In the genomic region with DNA sequence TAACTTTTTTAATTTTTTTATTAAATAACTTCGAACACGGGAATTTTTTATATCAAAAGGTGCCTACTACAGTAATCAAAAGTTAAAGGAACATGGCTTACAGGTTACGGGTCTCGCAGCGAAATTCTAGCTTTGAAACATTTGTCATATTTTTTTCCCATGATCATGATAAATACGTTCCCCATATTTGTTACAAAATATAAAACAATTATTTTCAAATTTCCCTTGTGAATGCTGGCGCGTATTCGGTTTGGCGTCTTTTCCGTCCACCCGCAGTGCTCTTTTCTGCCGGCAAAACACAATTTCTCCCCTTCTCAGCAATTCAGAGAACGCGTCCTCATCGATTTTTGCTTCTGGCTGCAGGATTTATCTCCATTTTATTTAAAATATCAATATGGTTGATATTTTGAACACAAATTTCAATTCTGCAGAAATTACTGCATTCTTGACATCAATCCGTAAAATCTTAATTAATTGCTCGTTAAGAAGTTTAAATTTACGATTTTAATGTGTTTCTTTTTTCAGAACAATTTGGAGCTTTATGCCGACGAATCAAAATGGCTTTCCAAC, we compare ENCODE assay signal across 6 worm cellular contexts.
TF ChIP-seq lines count a peak whose summit lies in the region.

A gene (plus strand): TSS at position 520 of the 570 bp plus-strand sequence.

TF ChIP-seq in whole organism, L1 larva, 84 proteins besides CTCF, POLR2A, EP300 and RAD21 (continued from another document and continues in another):
- TF ChIP-seq vab-15 (tag; optimal IDR thresholded peaks at IDR 0.05; lab: Kevin White, UChicago) (no peak), lir-3 (tag; optimal IDR thresholded peaks at IDR 0.05; lab: Kevin White, UChicago; ENCODE audit: poor library complexity) (no peak), lin-14 (GFP tag; optimal IDR thresholded peaks at IDR 0.05; lab: Kevin White, UChicago) (peak; percentile 75), fkh-10 (GFP tag; optimal IDR thresholded peaks at IDR 0.05; lab: Kevin White, UChicago) (peak; percentile 5), nhr-20 (tag; optimal IDR thresholded peaks at IDR 0.05; lab: Kevin White, UChicago) (peak; percentile 30), blmp-1 (tag; optimal IDR thresholded peaks at IDR 0.05; lab: Kevin White, UChicago) (no peak), isw-1 (GFP tag; IDR thresholded peaks at IDR 0.05; lab: Robert Waterston, UW) (peak; percentile 9; the same call in 1 of the 2 replicates), pag-3 (tag; optimal IDR thresholded peaks at IDR 0.05; lab: Kevin White, UChicago; ENCODE audit: borderline replicate concordance, insufficient read depth) (no peak), mab-9 (GFP tag; IDR thresholded peaks at IDR 0.05; lab: Robert Waterston, UW) (no peak), efl-3 (GFP tag; optimal IDR thresholded peaks at IDR 0.05; lab: Kevin White, UChicago) (no peak), nhr-84 (tag; optimal IDR thresholded peaks at IDR 0.05; lab: Kevin White, UChicago) (no peak), dpl-1 (GFP tag; optimal IDR thresholded peaks at IDR 0.05; lab: Kevin White, UChicago) (peak; percentile 60 to 83 (median 72)), lin-13 (GFP tag; optimal IDR thresholded peaks at IDR 0.05; lab: Kevin White, UChicago) (peak; percentile 49), fos-1 (tag; optimal IDR thresholded peaks at IDR 0.05; lab: Kevin White, UChicago) (no peak), nhr-85 (tag; lab: Kevin White, UChicago) (peak; percentile 19), Y116A8C.19 (tag; optimal IDR thresholded peaks at IDR 0.05; lab: Kevin White, UChicago; ENCODE audit: borderline replicate concordance) (no peak), sup-37 (GFP tag; optimal IDR thresholded peaks at IDR 0.05; lab: Kevin White, UChicago) (no peak), nhr-19 (GFP tag; conservative IDR thresholded peaks at IDR 0.05; lab: Robert Waterston, UW) (no peak), aha-1 (tag; optimal IDR thresholded peaks at IDR 0.05; lab: Kevin White, UChicago) (no peak), nhr-11 (tag; optimal IDR thresholded peaks at IDR 0.05; lab: Kevin White, UChicago) (no peak)

TF ChIP-seq in whole organism, L2 larva, 48 proteins besides CTCF, POLR2A, EP300 and RAD21 (continued from another document and continues in another):
- TF ChIP-seq egl-27 (tag; optimal IDR thresholded peaks at IDR 0.05; lab: Kevin White, UChicago) = no peak
- TF ChIP-seq ceh-82 (tag; optimal IDR thresholded peaks at IDR 0.05; lab: Kevin White, UChicago) = no peak
- TF ChIP-seq skn-1 (tag; optimal IDR thresholded peaks at IDR 0.05; lab: Kevin White, UChicago) = no peak
- TF ChIP-seq ztf-4 (tag; optimal IDR thresholded peaks at IDR 0.05; lab: Kevin White, UChicago) = no peak
- TF ChIP-seq ceh-16 (tag; optimal IDR thresholded peaks at IDR 0.05; lab: Kevin White, UChicago) = no peak
- TF ChIP-seq lin-13 (GFP tag; optimal IDR thresholded peaks at IDR 0.05; lab: Kevin White, UChicago) = no peak
- TF ChIP-seq mdl-1 (tag; optimal IDR thresholded peaks at IDR 0.05; lab: Kevin White, UChicago) = no peak
- TF ChIP-seq ama-1 (optimal IDR thresholded peaks at IDR 0.05; lab: Kevin White, UChicago) = no peak
- TF ChIP-seq lsy-2 (tag; optimal IDR thresholded peaks at IDR 0.05; lab: Kevin White, UChicago) = peak; percentile 23 to 88
- no peak for TF ChIP-seq nhr-10 (tag; optimal IDR thresholded peaks at IDR 0.05; lab: Kevin White, UChicago)
- TF ChIP-seq sma-9 (GFP tag; optimal IDR thresholded peaks at IDR 0.05; lab: Kevin White, UChicago) = no peak
- TF ChIP-seq sma-9 (tag; optimal IDR thresholded peaks at IDR 0.05; lab: Kevin White, UChicago) = no peak
- no peak for TF ChIP-seq nhr-12 (tag; optimal IDR thresholded peaks at IDR 0.05; lab: Kevin White, UChicago)
- TF ChIP-seq sem-4 (tag; optimal IDR thresholded peaks at IDR 0.05; lab: Kevin White, UChicago) = no peak
- TF ChIP-seq unc-55 (GFP tag; optimal IDR thresholded peaks at IDR 0.05; lab: Kevin White, UChicago) = peak; percentile 80
- TF ChIP-seq elt-1 (tag; optimal IDR thresholded peaks at IDR 0.05; lab: Kevin White, UChicago) = no peak
- no peak for TF ChIP-seq nhr-25 (tag; optimal IDR thresholded peaks at IDR 0.05; lab: Kevin White, UChicago)
- TF ChIP-seq ztf-11 (tag; optimal IDR thresholded peaks at IDR 0.05; lab: Kevin White, UChicago) = no peak
- TF ChIP-seq mab-5 (tag; optimal IDR thresholded peaks at IDR 0.05; lab: Kevin White, UChicago) = peak; percentile 43
- TF ChIP-seq elt-3 (tag; optimal IDR thresholded peaks at IDR 0.05; lab: Kevin White, UChicago) = no peak
- TF ChIP-seq R02D3.7 (tag; optimal IDR thresholded peaks at IDR 0.05; lab: Kevin White, UChicago) = no peak
- TF ChIP-seq unc-62 (GFP tag; optimal IDR thresholded peaks at IDR 0.05; lab: Kevin White, UChicago) = no peak
- TF ChIP-seq nhr-129 (tag; optimal IDR thresholded peaks at IDR 0.05; lab: Kevin White, UChicago) = peak; percentile 44

TF ChIP-seq in whole organism, L3 larva, 47 proteins besides CTCF, POLR2A, EP300 and RAD21 (continued from another document and continues in another):
- TF ChIP-seq fos-1 (tag; optimal IDR thresholded peaks at IDR 0.05; lab: Kevin White, UChicago) = no peak
- no peak for TF ChIP-seq fkh-10 (GFP tag; optimal IDR thresholded peaks at IDR 0.05; lab: Kevin White, UChicago)
- no peak for TF ChIP-seq jun-1 (tag; optimal IDR thresholded peaks at IDR 0.05; lab: Kevin White, UChicago)
- no peak for TF ChIP-seq nhr-43 (tag; optimal IDR thresholded peaks at IDR 0.05; lab: Kevin White, UChicago; ENCODE audit: poor library complexity, severe bottlenecking)
- no peak for TF ChIP-seq mdl-1 (tag; optimal IDR thresholded peaks at IDR 0.05; lab: Kevin White, UChicago)
- peak; percentile 71 for TF ChIP-seq lin-39 (tag; optimal IDR thresholded peaks at IDR 0.05; lab: Kevin White, UChicago)
- no peak for TF ChIP-seq nhr-77 (tag; optimal IDR thresholded peaks at IDR 0.05; lab: Kevin White, UChicago)
- TF ChIP-seq nfya-1 (tag; optimal IDR thresholded peaks at IDR 0.05; lab: Kevin White, UChicago; ENCODE audit: insufficient read depth) = peak; percentile 73
- TF ChIP-seq R02D3.7 (tag; optimal IDR thresholded peaks at IDR 0.05; lab: Kevin White, UChicago) = no peak
- no peak for TF ChIP-seq eor-1 (tag; optimal IDR thresholded peaks at IDR 0.05; lab: Kevin White, UChicago)
- TF ChIP-seq lin-15B (tag; optimal IDR thresholded peaks at IDR 0.05; lab: Kevin White, UChicago) = peak; percentile 70
- no peak for TF ChIP-seq nhr-25 (tag; optimal IDR thresholded peaks at IDR 0.05; lab: Kevin White, UChicago)
- no peak for TF ChIP-seq elt-1 (tag; optimal IDR thresholded peaks at IDR 0.05; lab: Kevin White, UChicago)
- TF ChIP-seq pqm-1 (tag; optimal IDR thresholded peaks at IDR 0.05; lab: Kevin White, UChicago) = no peak
- no peak for TF ChIP-seq lsy-12 (tag; optimal IDR thresholded peaks at IDR 0.05; lab: Kevin White, UChicago)
- TF ChIP-seq egl-27 (tag; optimal IDR thresholded peaks at IDR 0.05; lab: Kevin White, UChicago) = no peak
- no peak for TF ChIP-seq ceh-82 (tag; optimal IDR thresholded peaks at IDR 0.05; lab: Kevin White, UChicago)
- no peak for TF ChIP-seq nhr-67 (tag; optimal IDR thresholded peaks at IDR 0.05; lab: Kevin White, UChicago)
- TF ChIP-seq nhr-11 (tag; optimal IDR thresholded peaks at IDR 0.05; lab: Kevin White, UChicago) = no peak
- TF ChIP-seq nhr-12 (tag; optimal IDR thresholded peaks at IDR 0.05; lab: Kevin White, UChicago) = no peak
- no peak for TF ChIP-seq ZK546.5 (tag; optimal IDR thresholded peaks at IDR 0.05; lab: Kevin White, UChicago)
- no peak for TF ChIP-seq nhr-23 (tag; optimal IDR thresholded peaks at IDR 0.05; lab: Kevin White, UChicago)
- TF ChIP-seq pha-4 (tag; optimal IDR thresholded peaks at IDR 0.05; lab: Kevin White, UChicago) = peak; percentile 77

TF ChIP-seq in whole organism, L4 larva, 104 proteins besides CTCF, POLR2A, EP300 and RAD21 (continued from another document and continues in another):
- no peak for TF ChIP-seq zfp-3 (GFP tag; conservative IDR thresholded peaks at IDR 0.05; lab: Robert Waterston, UW)
- TF ChIP-seq ceh-44 (GFP tag; IDR thresholded peaks at IDR 0.05; lab: Robert Waterston, UW) = no peak
- TF ChIP-seq zip-2 (tag; optimal IDR thresholded peaks at IDR 0.05; lab: Kevin White, UChicago) = no peak
- TF ChIP-seq D1046.2 (GFP tag; IDR thresholded peaks at IDR 0.05; lab: Robert Waterston, UW) = no peak
- no peak for TF ChIP-seq nhr-48 (tag; optimal IDR thresholded peaks at IDR 0.05; lab: Kevin White, UChicago)
- TF ChIP-seq hmg-1.1 (GFP tag; IDR thresholded peaks at IDR 0.05; lab: Robert Waterston, UW) = 0 out of 2 replicates have a peak, but pooled peaks have one; percentile 43
- TF ChIP-seq vab-7 (GFP tag; IDR thresholded peaks at IDR 0.05; lab: Robert Waterston, UW) = peak; percentile 38; the same call in 1 of the 2 replicates
- no peak for TF ChIP-seq mxl-2 (GFP tag; conservative IDR thresholded peaks at IDR 0.05; lab: Robert Waterston, UW)
- TF ChIP-seq lsy-2 (tag; optimal IDR thresholded peaks at IDR 0.05; lab: Kevin White, UChicago) = peak in 1 of 2 experiments; percentile 91
- TF ChIP-seq ceh-20 (GFP tag; IDR thresholded peaks at IDR 0.05; lab: Robert Waterston, UW) = no peak
- no peak for TF ChIP-seq daf-16 (GFP tag; optimal IDR thresholded peaks at IDR 0.05; lab: Kevin White, UChicago)
- TF ChIP-seq daf-16 (tag; optimal IDR thresholded peaks at IDR 0.05; lab: Kevin White, UChicago) = peak; percentile 48
- peak; percentile 13 for TF ChIP-seq mxl-3 (GFP tag; optimal IDR thresholded peaks at IDR 0.05; lab: Kevin White, UChicago)
- TF ChIP-seq mes-2 (tag; optimal IDR thresholded peaks at IDR 0.05; lab: Kevin White, UChicago; ENCODE audit: poor library complexity, severe bottlenecking) = peak; percentile 70
- TF ChIP-seq F37D6.2 (tag; optimal IDR thresholded peaks at IDR 0.05; lab: Kevin White, UChicago) = peak; percentile 25
- no peak for TF ChIP-seq egl-43 (GFP tag; IDR thresholded peaks at IDR 0.05; lab: Robert Waterston, UW)
- peak; percentile 61 for TF ChIP-seq lin-38 (GFP tag; IDR thresholded peaks at IDR 0.05; lab: Robert Waterston, UW)
- TF ChIP-seq fos-1 (tag; optimal IDR thresholded peaks at IDR 0.05; lab: Kevin White, UChicago) = no peak
- peak; percentile 83 for TF ChIP-seq aha-1 (tag; lab: Kevin White, UChicago)
- TF ChIP-seq mdl-1 (tag; optimal IDR thresholded peaks at IDR 0.05; lab: Kevin White, UChicago) = peak in 1 of 2 experiments; percentile 16
- peak; percentile 13 for TF ChIP-seq nhr-28 (tag; optimal IDR thresholded peaks at IDR 0.05; lab: Kevin White, UChicago)
- TF ChIP-seq hif-1 (tag; optimal IDR thresholded peaks at IDR 0.05; lab: Kevin White, UChicago) = peak in 1 of 2 experiments; percentile 64

TF ChIP-seq in whole organism, mixed stage, embryonic, 35 proteins besides CTCF, POLR2A, EP300 and RAD21 (continued from another document):
- TF ChIP-seq nhr-2 (tag; optimal IDR thresholded peaks at IDR 0.05; lab: Kevin White, UChicago) (no peak), unc-120 (tag; optimal IDR thresholded peaks at IDR 0.05; lab: Kevin White, UChicago; ENCODE audit: poor library complexity, severe bottlenecking) (peak; percentile 30), nhr-12 (tag; optimal IDR thresholded peaks at IDR 0.05; lab: Kevin White, UChicago) (no peak), drap-1 (GFP tag; optimal IDR thresholded peaks at IDR 0.05; lab: Kevin White, UChicago) (no peak), unc-62 (GFP tag; optimal IDR thresholded peaks at IDR 0.05; lab: Kevin White, UChicago) (no peak), mab-5 (tag; optimal IDR thresholded peaks at IDR 0.05; lab: Kevin White, UChicago) (no peak), flh-1 (GFP tag; optimal IDR thresholded peaks at IDR 0.05; lab: Kevin White, UChicago) (no peak), nhr-28 (tag; optimal IDR thresholded peaks at IDR 0.05; lab: Kevin White, UChicago) (no peak), zip-8 (tag; optimal IDR thresholded peaks at IDR 0.05; lab: Kevin White, UChicago) (no peak), hlh-1 (tag; optimal IDR thresholded peaks at IDR 0.05; lab: Kevin White, UChicago) (no peak), blmp-1 (tag; optimal IDR thresholded peaks at IDR 0.05; lab: Kevin White, UChicago) (no peak), sem-2 (GFP tag; optimal IDR thresholded peaks at IDR 0.05; lab: Kevin White, UChicago) (no peak), cnd-1 (tag; optimal IDR thresholded peaks at IDR 0.05; lab: Kevin White, UChicago) (no peak), pha-4 (tag; optimal IDR thresholded peaks at IDR 0.05; lab: Kevin White, UChicago) (no peak), lsy-2 (tag; optimal IDR thresholded peaks at IDR 0.05; lab: Kevin White, UChicago) (peak; percentile 38), bed-3 (GFP tag; optimal IDR thresholded peaks at IDR 0.05; lab: Kevin White, UChicago) (no peak), nhr-76 (tag; optimal IDR thresholded peaks at IDR 0.05; lab: Kevin White, UChicago) (no peak)

TF ChIP-seq in whole organism, young adult, 124 proteins besides CTCF, POLR2A, EP300 and RAD21 (continued from another document):
- TF ChIP-seq madf-6 (GFP tag; IDR thresholded peaks at IDR 0.05; lab: Robert Waterston, UW) = peak; percentile 84
- TF ChIP-seq snpc-1.1 (tag; optimal IDR thresholded peaks at IDR 0.05; lab: Kevin White, UChicago; ENCODE audit: insufficient read depth) = peak; percentile 1
- TF ChIP-seq lir-1 (GFP tag; conservative IDR thresholded peaks at IDR 0.05; lab: Robert Waterston, UW) = no peak
- TF ChIP-seq mcd-1 (GFP tag; IDR thresholded peaks at IDR 0.05; lab: Robert Waterston, UW) = peak; percentile 60
- peak; percentile 1 for TF ChIP-seq hrde-1 (tag; optimal IDR thresholded peaks at IDR 0.05; lab: Kevin White, UChicago; ENCODE audit: borderline replicate concordance)
- TF ChIP-seq cebp-1 (GFP tag; IDR thresholded peaks at IDR 0.05; lab: Robert Waterston, UW) = no peak
- peak; percentile 38 for TF ChIP-seq cebp-1 (tag; optimal IDR thresholded peaks at IDR 0.05; lab: Kevin White, UChicago)
- TF ChIP-seq ceh-91 (GFP tag; IDR thresholded peaks at IDR 0.05; lab: Robert Waterston, UW) = peak; percentile 52; the same call in 1 of the 2 replicates
- TF ChIP-seq efl-1 (GFP tag; optimal IDR thresholded peaks at IDR 0.05; lab: Kevin White, UChicago) = peak; percentile 40
- TF ChIP-seq lsl-1 (GFP tag; optimal IDR thresholded peaks at IDR 0.05; lab: Kevin White, UChicago) = peak; percentile 88
- TF ChIP-seq tbp1 (GFP tag; optimal IDR thresholded peaks at IDR 0.05; lab: Kevin White, UChicago) = peak; percentile 9
- TF ChIP-seq Y53G8AR.9 (GFP tag; conservative IDR thresholded peaks at IDR 0.05; lab: Robert Waterston, UW) = no peak
- TF ChIP-seq ceh-100 (GFP tag; IDR thresholded peaks at IDR 0.05; lab: Robert Waterston, UW) = no peak
- TF ChIP-seq let-607 (tag; optimal IDR thresholded peaks at IDR 0.05; lab: Kevin White, UChicago) = peak in 1 of 2 experiments; percentile 15
- peak; percentile 10; the same call in 1 of the 2 replicates for TF ChIP-seq hmg-1.2 (GFP tag; IDR thresholded peaks at IDR 0.05; lab: Robert Waterston, UW)
- TF ChIP-seq K11D2.4 (GFP tag; IDR thresholded peaks at IDR 0.05; lab: Robert Waterston, UW) = no peak
- peak; percentile 12 for TF ChIP-seq unc-130 (GFP tag; optimal IDR thresholded peaks at IDR 0.05; lab: Kevin White, UChicago)
- TF ChIP-seq egl-44 (GFP tag; IDR thresholded peaks at IDR 0.05; lab: Robert Waterston, UW) = no peak
- peak; percentile 44 for TF ChIP-seq nhr-80 (tag; optimal IDR thresholded peaks at IDR 0.05; lab: Kevin White, UChicago)
- TF ChIP-seq bed-1 (GFP tag; IDR thresholded peaks at IDR 0.05; lab: Robert Waterston, UW) = no peak
- TF ChIP-seq dpl-1 (GFP tag; optimal IDR thresholded peaks at IDR 0.05; lab: Kevin White, UChicago) = peak; percentile 39
- no peak for TF ChIP-seq F55B11.4 (tag; optimal IDR thresholded peaks at IDR 0.05; lab: Kevin White, UChicago; ENCODE audit: borderline replicate concordance, insufficient read depth)
- TF ChIP-seq ekl-4 (GFP tag; IDR thresholded peaks at IDR 0.05; lab: Robert Waterston, UW) = no peak
- TF ChIP-seq K12H6.12 (tag; optimal IDR thresholded peaks at IDR 0.05; lab: Kevin White, UChicago) = peak; percentile 60
- peak; percentile 86 for TF ChIP-seq F33H1.4 (GFP tag; IDR thresholded peaks at IDR 0.05; lab: Robert Waterston, UW)
- TF ChIP-seq F49E8.2 (tag; optimal IDR thresholded peaks at IDR 0.05; lab: Kevin White, UChicago; ENCODE audit: insufficient read depth) = peak; percentile 3
- TF ChIP-seq madf-8 (GFP tag; conservative IDR thresholded peaks at IDR 0.05; lab: Robert Waterston, UW) = peak; percentile 49
- TF ChIP-seq attf-5 (GFP tag; optimal IDR thresholded peaks at IDR 0.05; lab: Kevin White, UChicago) = peak; percentile 89
- TF ChIP-seq lin-40 (tag; optimal IDR thresholded peaks at IDR 0.05; lab: Kevin White, UChicago) = peak; percentile 36
- TF ChIP-seq snpc-1.3 (tag; optimal IDR thresholded peaks at IDR 0.05; lab: Kevin White, UChicago; ENCODE audit: insufficient read depth) = peak; percentile 2
- TF ChIP-seq ceh-27 (GFP tag; optimal IDR thresholded peaks at IDR 0.05; lab: Kevin White, UChicago) = peak; percentile 12
- no peak for TF ChIP-seq attf-3 (GFP tag; conservative IDR thresholded peaks at IDR 0.05; lab: Robert Waterston, UW)
- no peak for TF ChIP-seq B0336.3 (GFP tag; IDR thresholded peaks at IDR 0.05; lab: Robert Waterston, UW)
TF ChIP-seq in whole organism, young adult: peak in this region for 33.
